Fruit fly (Drosophila melanogaster): Measurements from ENCODE around the gene CG17350.

The CG17350 gene

dm6 chr2L:19361632-19362142 lies 19.0 kb upstream of the CG17350 start (continued):
- TF ChIP-seq CG7368 (GFP tag; optimal IDR thresholded peaks at IDR 0.05), result peak; percentile 53
- peak; percentile 70 for TF ChIP-seq cyc (GFP tag; optimal IDR thresholded peaks at IDR 0.05)
- peak; percentile 63 for TF ChIP-seq CG3032 (tag; optimal IDR thresholded peaks at IDR 0.05)
- peak; percentile 42 for TF ChIP-seq CG9139 (GFP tag; optimal IDR thresholded peaks at IDR 0.05)
- peak; percentile 90 for TF ChIP-seq Eip78C (GFP tag)
- TF ChIP-seq Met (GFP tag; optimal IDR thresholded peaks at IDR 0.05), result peak; percentile 86
- peak; percentile 78 for TF ChIP-seq lz (GFP tag; optimal IDR thresholded peaks at IDR 0.05)
- TF ChIP-seq CG32006 (GFP tag; optimal IDR thresholded peaks at IDR 0.05), result peak; percentile 71
- TF ChIP-seq Blimp-1 (GFP tag; optimal IDR thresholded peaks at IDR 0.05), result peak; percentile 63
- peak; percentile 73 for TF ChIP-seq CG11762 (GFP tag; optimal IDR thresholded peaks at IDR 0.05; ENCODE audit: insufficient read depth)
- peak; percentile 69 for TF ChIP-seq Sox15 (GFP tag; optimal IDR thresholded peaks at IDR 0.05)
- TF ChIP-seq achi (GFP tag; optimal IDR thresholded peaks at IDR 0.05), result peak; percentile 75
- TF ChIP-seq Hr4 (GFP tag; optimal IDR thresholded peaks at IDR 0.05), result peak; percentile 41
- peak; percentile 73 for TF ChIP-seq OdsH (GFP tag; optimal IDR thresholded peaks at IDR 0.05)
- peak; percentile 85 for TF ChIP-seq Sox102F (GFP tag; optimal IDR thresholded peaks at IDR 0.05)
- TF ChIP-seq CG1621 (tag; optimal IDR thresholded peaks at IDR 0.05), result peak; percentile 62
- TF ChIP-seq Smox (GFP tag; optimal IDR thresholded peaks at IDR 0.05), result peak; percentile 82
- TF ChIP-seq Lpt (GFP tag; optimal IDR thresholded peaks at IDR 0.05), result peak; percentile 40
- no peak for TF ChIP-seq CG11294 (GFP tag; IDR thresholded peaks at IDR 0.05)
- TF ChIP-seq pdm3 (GFP tag; optimal IDR thresholded peaks at IDR 0.05), result peak; percentile 66
- peak; percentile 79 for TF ChIP-seq topi (GFP tag; optimal IDR thresholded peaks at IDR 0.05)
- peak; percentile 68 for TF ChIP-seq CG8632 (GFP tag; optimal IDR thresholded peaks at IDR 0.05)
- TF ChIP-seq salr (GFP tag; optimal IDR thresholded peaks at IDR 0.05), result peak in 1 of 2 experiments; percentile 60
- peak; percentile 67 for TF ChIP-seq CG8319 (GFP tag; optimal IDR thresholded peaks at IDR 0.05)
- TF ChIP-seq CG15336 (GFP tag; IDR thresholded peaks at IDR 0.05), result peak; percentile 64
- peak; percentile 33 for TF ChIP-seq Eip93F (GFP tag; optimal IDR thresholded peaks at IDR 0.05)
- TF ChIP-seq svp (GFP tag), result peak; percentile 92
- no peak for TF ChIP-seq Hr38 (GFP tag; optimal IDR thresholded peaks at IDR 0.05)
- TF ChIP-seq CG10669 (GFP tag; optimal IDR thresholded peaks at IDR 0.05), result peak; percentile 68
- peak; percentile 79 for TF ChIP-seq CG6792 (GFP tag; optimal IDR thresholded peaks at IDR 0.05)
- TF ChIP-seq CG6808 (GFP tag; optimal IDR thresholded peaks at IDR 0.05), result peak; percentile 59
- TF ChIP-seq CG10631 (GFP tag; optimal IDR thresholded peaks at IDR 0.05), result peak; percentile 70
- peak; percentile 52 for TF ChIP-seq vri (GFP tag; optimal IDR thresholded peaks at IDR 0.05)
- peak; percentile 32 for TF ChIP-seq CG6854 (GFP tag; optimal IDR thresholded peaks at IDR 0.05)
- TF ChIP-seq CG16779 (tag; optimal IDR thresholded peaks at IDR 0.05), result no peak
- TF ChIP-seq Ets96B (tag; optimal IDR thresholded peaks at IDR 0.05), result peak; percentile 60
- TF ChIP-seq eg (GFP tag; IDR thresholded peaks at IDR 0.05), result 0 out of 3 replicates have a peak, but pooled peaks have one; percentile 37
- TF ChIP-seq Sox14 (GFP tag; optimal IDR thresholded peaks at IDR 0.05), result peak; percentile 78
- TF ChIP-seq ss (GFP tag; optimal IDR thresholded peaks at IDR 0.05), result peak; percentile 41 to 51
- peak; percentile 48; the same call in 2 of the 3 replicates for TF ChIP-seq CG8119 (GFP tag; IDR thresholded peaks at IDR 0.05)

dm6 chr2L:19362734-19363363 lies 17.9 kb upstream of the CG17350 start, which contains the start of gene dnt:
Gene dnt (minus strand): TSS chr2L:19363227.
- TF ChIP-seq Eip78C (GFP tag) (peak; percentile 27), Ets21C (GFP tag; optimal IDR thresholded peaks at IDR 0.05) (no peak), CG4318 (GFP tag; optimal IDR thresholded peaks at IDR 0.05) (no peak), salr (GFP tag; optimal IDR thresholded peaks at IDR 0.05) (no peak), CG6854 (GFP tag; optimal IDR thresholded peaks at IDR 0.05) (peak; percentile 18), svp (GFP tag) (peak; percentile 74), Smox (GFP tag; optimal IDR thresholded peaks at IDR 0.05) (no peak)

Measured in whole organism, prepupa.